Worm (Caenorhabditis elegans): ENCODE results near the gene ndx-3.

ce11 chrII:4967636-4968035 is 14.2 kb downstream of the ndx-3 start:
- no peak for TF ChIP-seq tab-1 (GFP tag; IDR thresholded peaks at IDR 0.05)
- TF ChIP-seq ztf-29 (GFP tag; IDR thresholded peaks at IDR 0.05): no peak
- no peak for TF ChIP-seq flt-1 (GFP tag; IDR thresholded peaks at IDR 0.05)
- TF ChIP-seq T22C8.4 (GFP tag; IDR thresholded peaks at IDR 0.05): no peak

Measured in whole organism, midembryonic.